Fruit fly (Drosophila melanogaster) whole organism, embryonic: ENCODE measurements around the gene p24-1.

Source experiments
- Abd-B ChIP-seq: fragments of 200-800 bp; sonication (Bioruptor generic); optimal IDR thresholded peaks from 2 replicates; lab custom pipeline; 2018; ENCODE audit warnings: missing biosample characterization, mild to moderate bottlenecking, missing genetic modification characterization, moderate library complexity
- CG10209 ChIP-seq: fragments of 200-800 bp; sonication (Bioruptor generic); optimal IDR thresholded peaks from 3 replicates; lab custom pipeline; 2017; ENCODE audit warnings: missing biosample characterization, mild to moderate bottlenecking, missing genetic modification characterization, missing genetic modification reagents
- CG10321 ChIP-seq: fragments of 200-800 bp; sonication (Bioruptor generic); IDR thresholded peaks from 2 replicates; pipeline ENCODE4 v1.3.6; 2022; ENCODE audit warnings: missing biosample characterization, missing genetic modification characterization
- CG10959 ChIP-seq: fragments of 200-800 bp; sonication (Bioruptor generic); IDR thresholded peaks from 2 replicates; pipeline ENCODE4 v1.3.6; 2022; ENCODE audit warnings: missing biosample characterization, missing genetic modification characterization
- CG11695 ChIP-seq: fragments of 200-800 bp; sonication (Bioruptor generic); IDR thresholded peaks from 3 replicates; pipeline ENCODE4 v1.3.6; 2022; ENCODE audit warnings: missing biosample characterization, missing genetic modification characterization
- CG11723 ChIP-seq: fragments of 200-800 bp; sonication (Bioruptor generic); optimal IDR thresholded peaks from 2 replicates; lab custom pipeline; 2017; ENCODE audit warnings: missing biosample characterization, mild to moderate bottlenecking, missing genetic modification characterization
- CG12659 ChIP-seq: fragments of 200-800 bp; sonication (Bioruptor generic); optimal IDR thresholded peaks from 3 replicates; lab custom pipeline; 2017; ENCODE audit warnings: mild to moderate bottlenecking, missing biosample characterization, missing genetic modification reagents, missing genetic modification characterization
- CG13424 ChIP-seq: fragments of 200-800 bp; sonication (Bioruptor generic); optimal IDR thresholded peaks from 2 replicates; lab custom pipeline; 2019; ENCODE audit warnings: missing biosample characterization, mild to moderate bottlenecking, missing genetic modification characterization, moderate library complexity
- CG14441 ChIP-seq: fragments of 200-800 bp; sonication (Bioruptor generic); IDR thresholded peaks from 2 replicates; pipeline ENCODE4 v1.3.6; 2022; ENCODE audit warnings: missing biosample characterization, missing genetic modification characterization
- CG16813 ChIP-seq: fragments of 200-800 bp; sonication (Bioruptor generic); IDR thresholded peaks from 3 replicates; pipeline ENCODE4 v1.3.6; 2022; ENCODE audit warnings: missing biosample characterization, missing genetic modification characterization; ENCODE audit not compliant: partially characterized antibody
- CG17568 ChIP-seq: fragments of 200-800 bp; sonication (Bioruptor generic); optimal IDR thresholded peaks from 2 replicates; lab custom pipeline; 2018; ENCODE audit warnings: missing biosample characterization, mild to moderate bottlenecking, missing genetic modification characterization, moderate library complexity
- CG18011 ChIP-seq: fragments of 200-800 bp; sonication (Bioruptor generic); optimal IDR thresholded peaks from 2 replicates; lab custom pipeline; 2017; ENCODE audit warnings: missing biosample characterization, missing genetic modification characterization, mild to moderate bottlenecking, moderate library complexity, missing genotype
- CG18599 ChIP-seq: fragments of 200-800 bp; sonication (Bioruptor generic); optimal IDR thresholded peaks from 3 replicates; lab custom pipeline; 2017; ENCODE audit warnings: missing biosample characterization, missing genetic modification characterization, mild to moderate bottlenecking, moderate library complexity, missing genetic modification reagents
- CG2678 ChIP-seq: fragments of 200-800 bp; sonication (Bioruptor generic); optimal IDR thresholded peaks from 3 replicates; lab custom pipeline; 2019; ENCODE audit warnings: missing biosample characterization, mild to moderate bottlenecking, missing genetic modification characterization, moderate library complexity
- CG2712 ChIP-seq: fragments of 200-800 bp; optimal IDR thresholded peaks from 3 replicates; lab custom pipeline; 2019; ENCODE audit warnings: missing biosample characterization, mild to moderate bottlenecking, missing genetic modification characterization, moderate library complexity
- CG3163 ChIP-seq: fragments of 200-800 bp; sonication (Bioruptor generic); optimal IDR thresholded peaks from 3 replicates; lab custom pipeline; 2016; ENCODE audit warnings: missing biosample characterization, missing genetic modification characterization
- CG3281 ChIP-seq: fragments of 200-800 bp; sonication (Bioruptor generic); optimal IDR thresholded peaks from 3 replicates; lab custom pipeline; 2017; ENCODE audit warnings: missing biosample characterization, mild to moderate bottlenecking, missing genetic modification characterization
- CG3407 ChIP-seq: fragments of 200-800 bp; sonication (Bioruptor generic); optimal IDR thresholded peaks from 2 replicates; lab custom pipeline; 2018; ENCODE audit warnings: missing biosample characterization, mild to moderate bottlenecking, missing genetic modification characterization
- CG4424 ChIP-seq: fragments of 200-800 bp; sonication (Bioruptor generic); optimal IDR thresholded peaks from 3 replicates; lab custom pipeline; 2016; ENCODE audit warnings: missing biosample characterization, missing genetic modification characterization
- CG4820 ChIP-seq: fragments of 200-800 bp; sonication (Bioruptor generic); optimal IDR thresholded peaks from 3 replicates; lab custom pipeline; 2016; ENCODE audit warnings: missing biosample characterization, missing genetic modification characterization
- CG5953 ChIP-seq: fragments of 200-800 bp; sonication (Bioruptor generic); IDR thresholded peaks from 2 replicates; pipeline ENCODE4 v1.3.6; 2022; ENCODE audit warnings: missing biosample characterization, missing genetic modification characterization
- CG6689 ChIP-seq: fragments of 200-800 bp; sonication (Bioruptor generic); IDR thresholded peaks from 2 replicates; pipeline ENCODE4 v1.3.6; 2022; ENCODE audit warnings: missing biosample characterization, missing genetic modification characterization
- CG7556 ChIP-seq: fragments of 200-800 bp; sonication (Bioruptor generic); optimal IDR thresholded peaks from 2 replicates; lab custom pipeline; 2017; ENCODE audit warnings: missing biosample characterization, mild to moderate bottlenecking, missing genetic modification characterization
- CG8089 ChIP-seq: fragments of 200-800 bp; sonication (Bioruptor generic); optimal IDR thresholded peaks from 3 replicates; lab custom pipeline; 2016; ENCODE audit warnings: missing biosample characterization, missing genetic modification characterization
- H15 ChIP-seq: fragments of 200-800 bp; sonication (Bioruptor generic); IDR thresholded peaks from 3 replicates; pipeline ENCODE4 v1.3.6; 2022; ENCODE audit warnings: missing biosample characterization, missing genetic modification characterization
- Hr3 ChIP-seq: fragments of 200-800 bp; sonication (Bioruptor generic); optimal IDR thresholded peaks from 3 replicates; lab custom pipeline; 2016; ENCODE audit warnings: missing biosample characterization, missing genetic modification characterization
- Hr51 ChIP-seq, 2 experiments: fragments of 200-800 bp; sonication (Bioruptor generic); optimal IDR thresholded peaks; 2 replicates in 1 of 2; 3 replicates in 1 of 2; lab custom pipeline; 2016 to 2018; ENCODE audit warnings: missing biosample characterization in 2 of 2, missing genetic modification characterization in 2 of 2, mild to moderate bottlenecking in 1 of 2, moderate library complexity in 1 of 2
- NK7.1 ChIP-seq: fragments of 200-800 bp; sonication (Bioruptor generic); optimal IDR thresholded peaks from 3 replicates; lab custom pipeline; 2016; ENCODE audit warnings: missing biosample characterization, missing genetic modification characterization
- Vsx1 ChIP-seq: fragments of 200-800 bp; sonication (Bioruptor generic); optimal IDR thresholded peaks from 2 replicates; lab custom pipeline; 2017; ENCODE audit warnings: missing biosample characterization, mild to moderate bottlenecking, missing genetic modification characterization, missing genetic modification reagents
- bsh ChIP-seq, 2 experiments: fragments of 200-800 bp; sonication (Bioruptor generic); optimal IDR thresholded peaks; 2 replicates each; lab custom pipeline; 2017 to 2018; ENCODE audit warnings: mild to moderate bottlenecking in 2 of 2, missing biosample characterization in 2 of 2, missing genetic modification characterization in 2 of 2, moderate library complexity in 1 of 2
- cg ChIP-seq: fragments of 200-800 bp; sonication (Bioruptor generic); optimal IDR thresholded peaks from 3 replicates; lab custom pipeline; 2019; ENCODE audit warnings: missing biosample characterization, mild to moderate bottlenecking, missing genetic modification characterization, moderate library complexity
- chinmo ChIP-seq: fragments of 200-800 bp; sonication (Bioruptor generic); IDR thresholded peaks from 4 replicates; pipeline ENCODE4 v1.3.6; 2022; ENCODE audit warnings: missing biosample characterization, missing genetic modification characterization; ENCODE audit not compliant: partially characterized antibody
- croc ChIP-seq: fragments of 200-800 bp; sonication (Bioruptor generic); conservative IDR thresholded peaks from 3 replicates; pipeline ENCODE4 v1.3.6; 2022; ENCODE audit warnings: missing biosample characterization, missing genetic modification characterization
- eyg ChIP-seq: fragments of 200-800 bp; sonication (Bioruptor generic); optimal IDR thresholded peaks from 3 replicates; lab custom pipeline; 2016; ENCODE audit warnings: missing biosample characterization, missing genetic modification characterization
- fd102C ChIP-seq: fragments of 200-800 bp; sonication (Bioruptor generic); optimal IDR thresholded peaks from 2 replicates; lab custom pipeline; 2018; ENCODE audit warnings: missing biosample characterization, mild to moderate bottlenecking, missing genetic modification characterization, moderate library complexity
- fd3F ChIP-seq: fragments of 200-800 bp; sonication (Bioruptor generic); optimal IDR thresholded peaks from 2 replicates; lab custom pipeline; 2018; ENCODE audit warnings: missing biosample characterization, mild to moderate bottlenecking, missing genetic modification characterization, moderate library complexity
- gcm ChIP-seq: fragments of 200-800 bp; sonication (Bioruptor generic); optimal IDR thresholded peaks from 2 replicates; lab custom pipeline; 2019; ENCODE audit warnings: missing biosample characterization, mild to moderate bottlenecking, missing genetic modification characterization, moderate library complexity
- gem ChIP-seq: fragments of 200-800 bp; sonication (Bioruptor generic); optimal IDR thresholded peaks from 2 replicates; lab custom pipeline; 2019; ENCODE audit warnings: missing biosample characterization, mild to moderate bottlenecking, missing genetic modification characterization, moderate library complexity
- hbn ChIP-seq: fragments of 200-800 bp; sonication (Bioruptor generic); IDR thresholded peaks from 2 replicates; pipeline ENCODE4 v1.3.6; 2022; ENCODE audit warnings: missing biosample characterization, missing genetic modification characterization; ENCODE audit not compliant: partially characterized antibody
- hth ChIP-seq: fragments of >200 bp; optimal IDR thresholded peaks from 2 replicates; lab custom pipeline; 2017; ENCODE audit warnings: inconsistent platforms
- jumu ChIP-seq: fragments of 200-800 bp; sonication (Bioruptor generic); optimal IDR thresholded peaks from 3 replicates; lab custom pipeline; 2016; ENCODE audit warnings: missing biosample characterization, missing genetic modification characterization
- luna ChIP-seq: fragments of 200-800 bp; sonication (Bioruptor generic); optimal IDR thresholded peaks from 2 replicates; lab custom pipeline; 2016; ENCODE audit warnings: missing biosample characterization, missing genetic modification characterization
- ttk ChIP-seq: fragments of 200-800 bp; sonication (Bioruptor generic); IDR thresholded peaks from 2 replicates; pipeline ENCODE4 v2.1.2; 2022; ENCODE audit warnings: missing biosample characterization, missing genetic modification characterization
- unpg ChIP-seq: fragments of 200-800 bp; sonication (Bioruptor generic); optimal IDR thresholded peaks from 3 replicates; lab custom pipeline; 2018; ENCODE audit warnings: missing biosample characterization, mild to moderate bottlenecking, missing genetic modification characterization, moderate library complexity
- zen2 ChIP-seq: fragments of 200-800 bp; sonication (Bioruptor generic); IDR thresholded peaks from 3 replicates; pipeline ENCODE4 v1.3.6; 2022; ENCODE audit warnings: missing biosample characterization, missing genetic modification characterization; ENCODE audit not compliant: partially characterized antibody

p24-1 gene

DNA sequence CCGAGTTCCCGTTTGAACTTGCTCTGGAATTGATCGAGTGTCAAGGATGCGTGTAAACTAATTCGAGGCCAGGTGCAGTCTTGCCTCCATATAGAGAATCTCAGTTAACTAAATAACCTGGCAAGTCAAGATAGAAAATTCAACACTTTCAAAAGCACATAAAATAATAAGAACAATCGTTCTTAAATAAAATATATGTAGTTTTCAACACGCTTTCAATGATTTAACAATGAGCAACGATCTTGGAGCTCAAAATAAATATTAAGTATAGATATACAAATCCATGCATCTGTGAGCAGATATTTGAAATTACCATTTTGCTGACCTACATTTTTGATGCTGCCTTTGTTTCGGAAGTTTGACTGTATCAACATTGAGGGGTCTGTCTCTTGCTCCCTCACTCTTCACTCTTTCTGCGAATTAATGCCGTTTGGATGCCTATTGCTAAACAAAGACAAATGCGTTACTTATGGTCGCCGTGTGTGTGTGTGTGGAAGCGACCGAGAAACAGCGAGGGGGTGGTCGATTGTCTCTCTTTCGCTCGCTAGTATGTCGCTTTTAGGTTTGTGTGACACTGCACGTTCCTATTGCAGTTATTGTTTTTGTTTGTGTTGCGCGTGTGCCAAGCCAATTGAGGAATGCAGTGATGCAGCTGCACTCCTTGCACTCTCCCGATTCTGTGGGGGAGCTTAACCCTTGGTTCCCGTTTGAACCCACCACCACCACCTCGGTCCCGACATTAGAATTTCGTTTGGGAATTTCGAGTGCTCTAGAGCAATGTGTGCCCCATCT, 31.9 kb downstream of the p24-1 start (continued):
- no peak for TF ChIP-seq CG18011
- TF ChIP-seq hth (lab: Kevin White, UChicago) = no peak
- peak; percentile 53; the same call in 1 of the 4 replicates for TF ChIP-seq chinmo (GFP tag; lab: Robert Waterston, UW)
- peak; percentile 5 for TF ChIP-seq CG10209 (GFP tag; lab: Kevin White, UChicago)
- peak; percentile 3 for TF ChIP-seq unpg (GFP tag; lab: Kevin White, UChicago)
- TF ChIP-seq H15 (GFP tag; lab: Robert Waterston, UW) = no peak
- TF ChIP-seq CG3407 (GFP tag; lab: Kevin White, UChicago) = no peak
- no peak for TF ChIP-seq fd102C
- TF ChIP-seq Hr51 (GFP tag; optimal IDR thresholded peaks at IDR 0.05; lab: Kevin White, UChicago) = peak in 1 of 2 experiments; percentile 46
- TF ChIP-seq CG14441 (GFP tag; lab: Robert Waterston, UW) = peak; percentile 33; the same call in 1 of the 2 replicates
- TF ChIP-seq CG12659 = peak; percentile 15
- peak; percentile 2 for TF ChIP-seq CG2712
- TF ChIP-seq CG8089 (GFP tag; lab: Kevin White, UChicago) = no peak
- peak; percentile 46 for TF ChIP-seq gem (tag; lab: Kevin White, UChicago)
- no peak for TF ChIP-seq jumu (GFP tag; lab: Kevin White, UChicago)
- no peak for TF ChIP-seq Vsx1 (GFP tag; lab: Kevin White, UChicago)
- TF ChIP-seq ttk = no peak
- no peak for TF ChIP-seq CG11723 (GFP tag; lab: Kevin White, UChicago)
- TF ChIP-seq CG7556 = peak; percentile 15
- TF ChIP-seq CG5953 = no peak
- peak; percentile 47 for TF ChIP-seq CG4820
- no peak for TF ChIP-seq fd3F (GFP tag; lab: Kevin White, UChicago)
- no peak for TF ChIP-seq luna (GFP tag; lab: Kevin White, UChicago)
- no peak for TF ChIP-seq CG10959 (GFP tag; lab: Robert Waterston, UW)
- TF ChIP-seq CG16813 (GFP tag; lab: Robert Waterston, UW) = no peak
- TF ChIP-seq zen2 = no peak
- TF ChIP-seq croc (GFP tag; lab: Robert Waterston, UW) = no peak
- TF ChIP-seq CG2678 (tag; lab: Kevin White, UChicago) = peak; percentile 50
- TF ChIP-seq cg (GFP tag; lab: Kevin White, UChicago) = peak; percentile 39
- peak; percentile 26; the same call in 1 of the 2 replicates for TF ChIP-seq CG10321 (GFP tag; lab: Robert Waterston, UW)
- TF ChIP-seq CG3281 (GFP tag; lab: Kevin White, UChicago) = no peak
- TF ChIP-seq CG13424 = peak; percentile 46
- no peak for TF ChIP-seq hbn
- TF ChIP-seq CG4424 = no peak
- TF ChIP-seq eyg = no peak
- TF ChIP-seq CG6689 (GFP tag; lab: Robert Waterston, UW) = 0 out of 2 replicates have a peak, but pooled peaks have one; percentile 32
- TF ChIP-seq gcm (GFP tag; lab: Kevin White, UChicago) = no peak
- TF ChIP-seq CG17568 (GFP tag; lab: Kevin White, UChicago) = no peak
- TF ChIP-seq Hr3 = peak; percentile 27
- TF ChIP-seq CG3163 (GFP tag; lab: Kevin White, UChicago) = no peak
- TF ChIP-seq Abd-B (GFP tag; lab: Kevin White, UChicago) = no peak
- TF ChIP-seq NK7.1 (GFP tag; lab: Kevin White, UChicago) = no peak
- peak; percentile 17; the same call in 1 of the 3 replicates for TF ChIP-seq CG11695 (GFP tag; lab: Robert Waterston, UW)
- TF ChIP-seq bsh (GFP tag; optimal IDR thresholded peaks at IDR 0.05; lab: Kevin White, UChicago) = peak in 1 of 2 experiments; percentile 44
- TF ChIP-seq CG18599 = peak; percentile 27
